Comparison of ENCODE assay signal across 6 fruit fly cellular contexts in genomic region chr3R:20557415-20558105, dm6.
A peak's percentile ranks its signal among the peaks of the same experiment; 100 is the strongest.
TF ChIP-seq lines count a peak whose summit lies in the region.

TSS of gene DPCoAC (minus strand) at chr3R:20557667.
TSS of gene CG5180 (plus strand) at chr3R:20557930.

- TF ChIP-seq CTCF in S2 (optimal IDR thresholded peaks at IDR 0.05; lab: Kevin White, UChicago) = peak; percentile 58 to 66
- TF ChIP-seq CTCF in whole organism, embryonic (GFP tag; optimal IDR thresholded peaks at IDR 0.05; lab: Kevin White, UChicago) = peak; percentile 56

TF ChIP-seq in whole organism, adult, 20 proteins besides CTCF, POLR2A, EP300 and RAD21 (continues in another document):
- TF ChIP-seq CG7045 (GFP tag; optimal IDR thresholded peaks at IDR 0.05; lab: Kevin White, UChicago) = peak; percentile 51
- TF ChIP-seq tj (GFP tag; optimal IDR thresholded peaks at IDR 0.05; lab: Kevin White, UChicago) = peak; percentile 28
- peak; percentile 71 for TF ChIP-seq toe (GFP tag; optimal IDR thresholded peaks at IDR 0.05; lab: Kevin White, UChicago)
- peak; percentile 70 for TF ChIP-seq CG1620 (GFP tag; optimal IDR thresholded peaks at IDR 0.05; lab: Kevin White, UChicago)
- TF ChIP-seq CG7101 (tag; optimal IDR thresholded peaks at IDR 0.05; lab: Kevin White, UChicago) = no peak
- peak; percentile 70 for TF ChIP-seq Mnt (GFP tag; optimal IDR thresholded peaks at IDR 0.05; lab: Kevin White, UChicago)
- peak; percentile 47 for TF ChIP-seq CG12768 (GFP tag; optimal IDR thresholded peaks at IDR 0.05; lab: Kevin White, UChicago)
- peak; percentile 66 for TF ChIP-seq cic (GFP tag; optimal IDR thresholded peaks at IDR 0.05; lab: Kevin White, UChicago)
- peak; percentile 44 for TF ChIP-seq bab1 (GFP tag; optimal IDR thresholded peaks at IDR 0.05; lab: Kevin White, UChicago)
- peak; percentile 64 for TF ChIP-seq ovo (GFP tag; optimal IDR thresholded peaks at IDR 0.05; lab: Kevin White, UChicago)
- no peak for TF ChIP-seq CG14711 (tag; optimal IDR thresholded peaks at IDR 0.05; lab: Kevin White, UChicago)
- TF ChIP-seq cnc (optimal IDR thresholded peaks at IDR 0.05; lab: Kevin White, UChicago) = no peak
- TF ChIP-seq CG11617 (GFP tag; optimal IDR thresholded peaks at IDR 0.05; lab: Kevin White, UChicago) = peak; percentile 74
- TF ChIP-seq pad (GFP tag; optimal IDR thresholded peaks at IDR 0.05; lab: Kevin White, UChicago) = no peak
- TF ChIP-seq Clk (GFP tag; optimal IDR thresholded peaks at IDR 0.05; lab: Kevin White, UChicago) = peak; percentile 64
- peak; percentile 71 for TF ChIP-seq CG5204 (GFP tag; optimal IDR thresholded peaks at IDR 0.05; lab: Kevin White, UChicago)
- TF ChIP-seq Crg-1 (GFP tag; optimal IDR thresholded peaks at IDR 0.05; lab: Kevin White, UChicago) = peak; percentile 41
- TF ChIP-seq kay (GFP tag; lab: Kevin White, UChicago; ENCODE audit: borderline replicate concordance) = peak; percentile 2

TF ChIP-seq in whole organism, embryonic, 481 proteins besides CTCF, POLR2A, EP300 and RAD21 (continues in another document):
- TF ChIP-seq HLH3B (GFP tag; IDR thresholded peaks at IDR 0.05; lab: Robert Waterston, UW) (peak; percentile 50; the same call in 1 of the 2 replicates), zfh1 (GFP tag; IDR thresholded peaks at IDR 0.05; lab: Robert Waterston, UW) (peak; percentile 78; the same call in 2 of the 3 replicates), cg (GFP tag; optimal IDR thresholded peaks at IDR 0.05; lab: Kevin White, UChicago) (peak; percentile 56), CG8944 (GFP tag; optimal IDR thresholded peaks at IDR 0.05; lab: Kevin White, UChicago) (peak; percentile 81), Bdp1 (GFP tag; optimal IDR thresholded peaks at IDR 0.05; lab: Kevin White, UChicago) (no peak), NC2β (GFP tag; optimal IDR thresholded peaks at IDR 0.05; lab: Kevin White, UChicago) (peak; percentile 30), ttk (GFP tag; IDR thresholded peaks at IDR 0.05; lab: Robert Waterston, UW) (peak; percentile 24; the same call in 1 of the 2 replicates), Fer2 (tag; optimal IDR thresholded peaks at IDR 0.05; lab: Kevin White, UChicago) (no peak), grau (tag; optimal IDR thresholded peaks at IDR 0.05; lab: Kevin White, UChicago) (peak; percentile 60), CG11093 (GFP tag; IDR thresholded peaks at IDR 0.05; lab: Robert Waterston, UW) (peak; percentile 55; the same call in 1 of the 3 replicates), CG9215 (GFP tag; IDR thresholded peaks at IDR 0.05; lab: Robert Waterston, UW) (peak; percentile 4; the same call in 1 of the 2 replicates), tin (GFP tag; optimal IDR thresholded peaks at IDR 0.05; lab: Kevin White, UChicago) (peak; percentile 72), H2.0 (GFP tag; IDR thresholded peaks at IDR 0.05; lab: Robert Waterston, UW) (peak; percentile 50; the same call in 1 of the 2 replicates), mirr (GFP tag; optimal IDR thresholded peaks at IDR 0.05; lab: Kevin White, UChicago) (peak; percentile 50), CG4282 (GFP tag; optimal IDR thresholded peaks at IDR 0.05; lab: Kevin White, UChicago) (peak; percentile 99), CG10462 (GFP tag; optimal IDR thresholded peaks at IDR 0.05; lab: Kevin White, UChicago) (no peak), mld (GFP tag; IDR thresholded peaks at IDR 0.05; lab: Robert Waterston, UW; ENCODE audit: partially characterized antibody) (no peak)

TF ChIP-seq in whole organism, prepupa, 60 proteins besides CTCF, POLR2A, EP300 and RAD21 (continues in another document):
- TF ChIP-seq dac (GFP tag; optimal IDR thresholded peaks at IDR 0.05; lab: Kevin White, UChicago) = peak; percentile 16
- TF ChIP-seq CG16779 (tag; optimal IDR thresholded peaks at IDR 0.05; lab: Kevin White, UChicago) = no peak
- TF ChIP-seq CG3032 (tag; optimal IDR thresholded peaks at IDR 0.05; lab: Kevin White, UChicago) = peak; percentile 55
- peak; percentile 55 for TF ChIP-seq Ets21C (GFP tag; optimal IDR thresholded peaks at IDR 0.05; lab: Kevin White, UChicago)
- TF ChIP-seq Met (GFP tag; optimal IDR thresholded peaks at IDR 0.05; lab: Kevin White, UChicago) = peak; percentile 56
- TF ChIP-seq CG6276 (GFP tag; optimal IDR thresholded peaks at IDR 0.05; lab: Kevin White, UChicago) = no peak
- TF ChIP-seq net (GFP tag; optimal IDR thresholded peaks at IDR 0.05; lab: Kevin White, UChicago) = peak; percentile 46
- peak; percentile 81 for TF ChIP-seq Sox14 (GFP tag; optimal IDR thresholded peaks at IDR 0.05; lab: Kevin White, UChicago)
- no peak for TF ChIP-seq fd85E (GFP tag; optimal IDR thresholded peaks at IDR 0.05; lab: Kevin White, UChicago)
- TF ChIP-seq acj6 (GFP tag; optimal IDR thresholded peaks at IDR 0.05; lab: Kevin White, UChicago) = peak; percentile 21
- peak; percentile 9 for TF ChIP-seq CG11762 (GFP tag; optimal IDR thresholded peaks at IDR 0.05; lab: Kevin White, UChicago; ENCODE audit: insufficient read depth)
- peak; percentile 56 for TF ChIP-seq CG4318 (GFP tag; optimal IDR thresholded peaks at IDR 0.05; lab: Kevin White, UChicago)
- peak; percentile 34 to 37 for TF ChIP-seq ss (GFP tag; optimal IDR thresholded peaks at IDR 0.05; lab: Kevin White, UChicago)
- peak; percentile 56 for TF ChIP-seq esn (GFP tag; optimal IDR thresholded peaks at IDR 0.05; lab: Kevin White, UChicago)
- peak; percentile 75 for TF ChIP-seq CG6163 (GFP tag; IDR thresholded peaks at IDR 0.05; lab: Robert Waterston, UW)
- no peak for TF ChIP-seq CG6792 (GFP tag; optimal IDR thresholded peaks at IDR 0.05; lab: Kevin White, UChicago)
- peak; percentile 18 for TF ChIP-seq CG8632 (GFP tag; optimal IDR thresholded peaks at IDR 0.05; lab: Kevin White, UChicago)
- peak; percentile 51 for TF ChIP-seq Smox (GFP tag; optimal IDR thresholded peaks at IDR 0.05; lab: Kevin White, UChicago)
- no peak for TF ChIP-seq CG15336 (GFP tag; IDR thresholded peaks at IDR 0.05; lab: Robert Waterston, UW)

TF ChIP-seq in whole organism, pupa, 21 proteins besides CTCF, POLR2A, EP300 and RAD21 (continues in another document):
- peak; percentile 52 for TF ChIP-seq CG15710 (tag; optimal IDR thresholded peaks at IDR 0.05; lab: Kevin White, UChicago)
- TF ChIP-seq CG13204 (GFP tag; optimal IDR thresholded peaks at IDR 0.05; lab: Kevin White, UChicago) = no peak
- TF ChIP-seq rn (GFP tag; IDR thresholded peaks at IDR 0.05; lab: Robert Waterston, UW) = peak; percentile 33; the same call in 1 of the 2 replicates
- no peak for TF ChIP-seq CG9948 (tag; optimal IDR thresholded peaks at IDR 0.05; lab: Kevin White, UChicago)
- TF ChIP-seq gl (tag; optimal IDR thresholded peaks at IDR 0.05; lab: Kevin White, UChicago) = peak; percentile 14
- TF ChIP-seq CG34367 (tag; optimal IDR thresholded peaks at IDR 0.05; lab: Kevin White, UChicago) = peak; percentile 10
- peak; percentile 67 for TF ChIP-seq CG32121 (GFP tag; IDR thresholded peaks at IDR 0.05; lab: Robert Waterston, UW)
- peak; percentile 31 for TF ChIP-seq Pif1B (GFP tag; optimal IDR thresholded peaks at IDR 0.05; lab: Kevin White, UChicago)
- no peak for TF ChIP-seq D1 (tag; optimal IDR thresholded peaks at IDR 0.05; lab: Kevin White, UChicago)
- TF ChIP-seq CG17806 (tag; optimal IDR thresholded peaks at IDR 0.05; lab: Kevin White, UChicago) = peak; percentile 19
- peak; percentile 84 for TF ChIP-seq CG4496 (GFP tag; IDR thresholded peaks at IDR 0.05; lab: Robert Waterston, UW)
- TF ChIP-seq CG8301 (tag; optimal IDR thresholded peaks at IDR 0.05; lab: Kevin White, UChicago) = peak; percentile 48
- peak; percentile 71 for TF ChIP-seq fd96Ca (GFP tag; IDR thresholded peaks at IDR 0.05; lab: Robert Waterston, UW)
- peak; percentile 47 for TF ChIP-seq CG8159 (tag; optimal IDR thresholded peaks at IDR 0.05; lab: Kevin White, UChicago)
- peak; percentile 63 for TF ChIP-seq CG14655 (GFP tag; optimal IDR thresholded peaks at IDR 0.05; lab: Kevin White, UChicago)
- TF ChIP-seq Ets98B (GFP tag; IDR thresholded peaks at IDR 0.05; lab: Robert Waterston, UW) = peak; percentile 41
- no peak for TF ChIP-seq CG10348 (GFP tag; IDR thresholded peaks at IDR 0.05; lab: Robert Waterston, UW)
- TF ChIP-seq Pif1A (GFP tag; optimal IDR thresholded peaks at IDR 0.05; lab: Kevin White, UChicago) = no peak
- TF ChIP-seq EcR (GFP tag; optimal IDR thresholded peaks at IDR 0.05; lab: Kevin White, UChicago) = peak; percentile 18
- TF ChIP-seq CG12605 (GFP tag; IDR thresholded peaks at IDR 0.05; lab: Robert Waterston, UW) = peak; percentile 47; the same call in 1 of the 2 replicates

TF ChIP-seq in whole organism, wandering third instar larva, 38 proteins besides CTCF, POLR2A, EP300 and RAD21 (continues in another document):
- TF ChIP-seq woc (GFP tag; optimal IDR thresholded peaks at IDR 0.05; lab: Kevin White, UChicago) (peak; percentile 71), Hr78 (GFP tag; optimal IDR thresholded peaks at IDR 0.05; lab: Kevin White, UChicago) (no peak), Vsx2 (GFP tag; optimal IDR thresholded peaks at IDR 0.05; lab: Kevin White, UChicago; ENCODE audit: partially characterized antibody) (no peak), psq (GFP tag; optimal IDR thresholded peaks at IDR 0.05; lab: Kevin White, UChicago) (peak; percentile 77), CG32264 (GFP tag; optimal IDR thresholded peaks at IDR 0.05; lab: Kevin White, UChicago) (no peak), CG9705 (GFP tag; optimal IDR thresholded peaks at IDR 0.05; lab: Kevin White, UChicago) (peak; percentile 16), sv (GFP tag; optimal IDR thresholded peaks at IDR 0.05; lab: Kevin White, UChicago) (peak; percentile 30), CrebA (GFP tag; optimal IDR thresholded peaks at IDR 0.05; lab: Kevin White, UChicago; ENCODE audit: borderline replicate concordance) (no peak), dsf (GFP tag; optimal IDR thresholded peaks at IDR 0.05; lab: Kevin White, UChicago; ENCODE audit: borderline replicate concordance) (no peak), brk (GFP tag; optimal IDR thresholded peaks at IDR 0.05; lab: Kevin White, UChicago) (no peak), HLH106 (tag; optimal IDR thresholded peaks at IDR 0.05; lab: Kevin White, UChicago) (peak; percentile 63), dmrt93B (GFP tag; optimal IDR thresholded peaks at IDR 0.05; lab: Kevin White, UChicago) (peak; percentile 24), usp (GFP tag; optimal IDR thresholded peaks at IDR 0.05; lab: Kevin White, UChicago) (no peak), Abd-B (GFP tag; optimal IDR thresholded peaks at IDR 0.05; lab: Kevin White, UChicago) (no peak), Dfd (GFP tag; optimal IDR thresholded peaks at IDR 0.05; lab: Kevin White, UChicago) (no peak), OdsH (GFP tag; optimal IDR thresholded peaks at IDR 0.05; lab: Kevin White, UChicago) (no peak), lola (GFP tag; optimal IDR thresholded peaks at IDR 0.05; lab: Kevin White, UChicago) (no peak), br (GFP tag; optimal IDR thresholded peaks at IDR 0.05; lab: Kevin White, UChicago) (no peak), GATAd (GFP tag; optimal IDR thresholded peaks at IDR 0.05; lab: Kevin White, UChicago) (no peak), jim (GFP tag; optimal IDR thresholded peaks at IDR 0.05; lab: Kevin White, UChicago) (peak; percentile 54), N (GFP tag; optimal IDR thresholded peaks at IDR 0.05; lab: Kevin White, UChicago) (no peak), pan (optimal IDR thresholded peaks at IDR 0.05; lab: Kevin White, UChicago) (no peak), dl (GFP tag; optimal IDR thresholded peaks at IDR 0.05; lab: Kevin White, UChicago; ENCODE audit: insufficient read depth in 1 of 2, partially characterized antibody in 2 of 2) (peak in 1 of 2 experiments; percentile 21)
